Fruit fly (Drosophila melanogaster) whole organism, adult: ENCODE measurements around the gene Ir94a.

Experiments
- CG11617 ChIP-seq: fragments of 200-800 bp; sonication (Bioruptor generic); optimal IDR thresholded peaks from 2 replicates; lab custom pipeline; 2017; ENCODE audit warnings: mild to moderate bottlenecking, missing biosample characterization, missing genetic modification reagents, missing genetic modification characterization
- CG12768 ChIP-seq: fragments of 200-800 bp; sonication (Bioruptor generic); optimal IDR thresholded peaks from 2 replicates; lab custom pipeline; 2017; ENCODE audit warnings: missing biosample characterization, missing genetic modification characterization, mild to moderate bottlenecking, moderate library complexity, missing genetic modification reagents
- CG14711 ChIP-seq: fragments of 200-800 bp; sonication (Bioruptor generic); optimal IDR thresholded peaks from 2 replicates; lab custom pipeline; 2018; ENCODE audit warnings: missing biosample characterization, mild to moderate bottlenecking, missing genetic modification characterization, moderate library complexity
- CG1620 ChIP-seq: fragments of 200-800 bp; sonication (Bioruptor generic); optimal IDR thresholded peaks from 2 replicates; lab custom pipeline; 2016; ENCODE audit warnings: missing biosample characterization, missing genetic modification characterization
- CG33017 ChIP-seq: fragments of 200-800 bp; sonication (Bioruptor generic); optimal IDR thresholded peaks from 2 replicates; lab custom pipeline; 2018; ENCODE audit warnings: missing biosample characterization, mild to moderate bottlenecking, missing genetic modification characterization, moderate library complexity
- CG5204 ChIP-seq: fragments of 200-800 bp; sonication (Bioruptor generic); optimal IDR thresholded peaks from 2 replicates; lab custom pipeline; 2016; ENCODE audit warnings: missing biosample characterization, missing genetic modification characterization
- CG7045 ChIP-seq: fragments of 200-800 bp; sonication (Bioruptor generic); optimal IDR thresholded peaks from 2 replicates; lab custom pipeline; 2017; ENCODE audit warnings: missing biosample characterization, mild to moderate bottlenecking, missing genetic modification characterization
- CG7101 ChIP-seq: fragments of 200-800 bp; sonication (Bioruptor generic); optimal IDR thresholded peaks from 2 replicates; lab custom pipeline; 2018; ENCODE audit warnings: missing biosample characterization, mild to moderate bottlenecking, missing genetic modification characterization, moderate library complexity
- Clk ChIP-seq: fragments of 200-800 bp; sonication (Bioruptor generic); optimal IDR thresholded peaks from 2 replicates; lab custom pipeline; 2017; ENCODE audit warnings: missing biosample characterization, missing genetic modification characterization
- Crg-1 ChIP-seq: fragments of 200-800 bp; sonication (Bioruptor generic); optimal IDR thresholded peaks from 2 replicates; lab custom pipeline; 2016; ENCODE audit warnings: missing biosample characterization, missing genetic modification characterization
- Hr96 ChIP-seq: fragments of 200-800 bp; sonication (Bioruptor generic); optimal IDR thresholded peaks from 2 replicates; lab custom pipeline; 2016; ENCODE audit warnings: missing biosample characterization, missing genetic modification characterization
- Mnt ChIP-seq: fragments of 200-800 bp; sonication (Bioruptor generic); optimal IDR thresholded peaks from 2 replicates; lab custom pipeline; 2016; ENCODE audit warnings: missing biosample characterization, mild to moderate bottlenecking, missing genetic modification characterization
- bab1 ChIP-seq: fragments of 200-800 bp; sonication (Bioruptor generic); optimal IDR thresholded peaks from 3 replicates; lab custom pipeline; 2019; ENCODE audit warnings: missing biosample characterization, mild to moderate bottlenecking, missing genetic modification characterization, moderate library complexity
- cic ChIP-seq: fragments of 200-800 bp; sonication (Bioruptor generic); optimal IDR thresholded peaks from 2 replicates; lab custom pipeline; 2017; ENCODE audit warnings: missing biosample characterization, mild to moderate bottlenecking, missing genetic modification characterization, moderate library complexity
- cnc ChIP-seq, 2 experiments: fragments of >200 bp; optimal IDR thresholded peaks; 2 replicates each; lab custom pipeline; 2017
- kay ChIP-seq: fragments of 200-800 bp; sonication (Bioruptor generic); peaks from one replicate; lab custom pipeline; 2016; ENCODE audit warnings: missing biosample characterization, missing genetic modification characterization, borderline replicate concordance
- ovo ChIP-seq: fragments of 200-800 bp; sonication (Bioruptor generic); optimal IDR thresholded peaks from 2 replicates; lab custom pipeline; 2016; ENCODE audit warnings: missing biosample characterization, missing genetic modification characterization
- pad ChIP-seq: fragments of 200-800 bp; sonication (Bioruptor generic); optimal IDR thresholded peaks from 3 replicates; lab custom pipeline; 2017; ENCODE audit warnings: missing biosample characterization, missing genetic modification characterization, mild to moderate bottlenecking, moderate library complexity, missing genetic modification reagents
- tj ChIP-seq: fragments of 200-800 bp; sonication (Bioruptor generic); optimal IDR thresholded peaks from 3 replicates; lab custom pipeline; 2017; ENCODE audit warnings: missing biosample characterization, mild to moderate bottlenecking, missing genetic modification characterization, moderate library complexity
- toe ChIP-seq: fragments of 200-800 bp; sonication (Bioruptor generic); optimal IDR thresholded peaks from 2 replicates; lab custom pipeline; 2016; ENCODE audit warnings: missing biosample characterization, missing genetic modification characterization

Gene Ir94a

dm6 chr3R:22161613-22162409, 48.6 kb downstream of the Ir94a start:
- TF ChIP-seq cic (no peak), cnc (optimal IDR thresholded peaks at IDR 0.05; lab: Kevin White, UChicago) (no peak), CG11617 (no peak), Crg-1 (no peak), Mnt (no peak), CG14711 (no peak), kay (GFP tag; lab: Kevin White, UChicago) (no peak), tj (GFP tag; lab: Kevin White, UChicago) (no peak), CG7101 (tag; lab: Kevin White, UChicago) (no peak), Clk (no peak), bab1 (no peak), Hr96 (GFP tag; lab: Kevin White, UChicago) (no peak), CG12768 (no peak), toe (GFP tag; lab: Kevin White, UChicago) (no peak), ovo (GFP tag; lab: Kevin White, UChicago) (no peak), CG5204 (no peak), CG7045 (GFP tag; lab: Kevin White, UChicago) (no peak), pad (GFP tag; lab: Kevin White, UChicago) (no peak), CG33017 (tag; lab: Kevin White, UChicago) (no peak)

dm6 chr3R:22163258-22163805, 50.1 kb downstream of the Ir94a start:
- TF ChIP-seq Hr96 (GFP tag; lab: Kevin White, UChicago): no peak
- TF ChIP-seq Clk: no peak
- no peak for TF ChIP-seq tj (GFP tag; lab: Kevin White, UChicago)
- TF ChIP-seq cic: no peak
- TF ChIP-seq CG12768: no peak
- TF ChIP-seq CG7045 (GFP tag; lab: Kevin White, UChicago): no peak
- TF ChIP-seq Mnt: no peak
- TF ChIP-seq pad (GFP tag; lab: Kevin White, UChicago): no peak
- no peak for TF ChIP-seq cnc (optimal IDR thresholded peaks at IDR 0.05; lab: Kevin White, UChicago)
- no peak for TF ChIP-seq kay (GFP tag; lab: Kevin White, UChicago)
- TF ChIP-seq CG1620 (GFP tag; lab: Kevin White, UChicago): no peak
- no peak for TF ChIP-seq CG5204
- no peak for TF ChIP-seq CG11617
- no peak for TF ChIP-seq toe (GFP tag; lab: Kevin White, UChicago)
- no peak for TF ChIP-seq CG7101 (tag; lab: Kevin White, UChicago)
